Worm (Caenorhabditis elegans) whole organism, young adult: ENCODE results near the gene ZK822.10.

Source experiments
- C06A6.2 ChIP-seq: fragments of 200-800 bp; sonication (Bioruptor generic); conservative IDR thresholded peaks from 2 replicates; pipeline ENCODE4 v1.3.6; 2022; ENCODE audit warnings: missing genetic modification characterization, missing compliant biosample characterization
- C17E4.6 ChIP-seq: fragments of 200-800 bp; sonication (Bioruptor generic); IDR thresholded peaks from 2 replicates; pipeline ENCODE4 v1.3.6; 2022; ENCODE audit warnings: missing genetic modification reagents, missing genetic modification characterization, missing compliant biosample characterization
- D2030.7 ChIP-seq: fragments of 200-800 bp; sonication (Bioruptor generic); IDR thresholded peaks from 2 replicates; pipeline ENCODE4 v1.3.6; 2022; ENCODE audit warnings: missing genetic modification reagents, missing genetic modification characterization, missing compliant biosample characterization
- F52B5.7 ChIP-seq: sonication (generic microtip); optimal IDR thresholded peaks from 2 replicates; lab custom pipeline; 2016; ENCODE audit warnings: mild to moderate bottlenecking, missing genetic modification characterization, missing compliant biosample characterization
- F55B11.4 ChIP-seq: sonication (generic microtip); optimal IDR thresholded peaks from 2 replicates; lab custom pipeline; 2016; ENCODE audit warnings: missing compliant biosample characterization, missing genetic modification characterization, borderline replicate concordance; ENCODE audit not compliant: insufficient read depth
- F57C9.4 ChIP-seq: sonication (generic microtip); optimal IDR thresholded peaks from 2 replicates; lab custom pipeline; 2017; ENCODE audit warnings: mild to moderate bottlenecking, missing genetic modification characterization, missing compliant biosample characterization
- T07F8.4 ChIP-seq: sonication (generic microtip); optimal IDR thresholded peaks from 2 replicates; lab custom pipeline; 2016; ENCODE audit warnings: mild to moderate bottlenecking, missing genetic modification characterization, moderate library complexity, missing compliant biosample characterization
- Y95B8A.8 ChIP-seq: fragments of 200-800 bp; sonication (Bioruptor generic); IDR thresholded peaks from 2 replicates; pipeline ENCODE4 v1.3.6; 2022; ENCODE audit warnings: missing genetic modification reagents, missing genetic modification characterization, missing compliant biosample characterization
- aptf-2 ChIP-seq: fragments of 200-800 bp; sonication (Bioruptor generic); conservative IDR thresholded peaks from 2 replicates; pipeline ENCODE4 v1.3.6; 2022; ENCODE audit warnings: missing genetic modification reagents, missing genetic modification characterization, missing compliant biosample characterization
- bed-2 ChIP-seq: fragments of 200-800 bp; sonication (Bioruptor generic); IDR thresholded peaks from 2 replicates; pipeline ENCODE4 v1.3.6; 2022; ENCODE audit warnings: missing genetic modification reagents, missing genetic modification characterization, missing compliant biosample characterization
- cebp-1 ChIP-seq, 2 experiments: fragments of 200-800 bp in 1 of 2; sonication (Bioruptor generic) in 1 of 2; sonication (generic microtip) in 1 of 2; IDR thresholded peaks in 1 of 2; optimal IDR thresholded peaks in 1 of 2; 2 replicates each; pipeline versions ENCODE4 v1.3.6 to Lab custom; 2017 to 2022; ENCODE audit warnings: missing compliant biosample characterization in 2 of 2, missing genetic modification characterization in 2 of 2, mild to moderate bottlenecking in 1 of 2, missing genetic modification reagents in 1 of 2, moderate library complexity in 1 of 2
- ceh-27 ChIP-seq: fragments of 200-800 bp; sonication (Bioruptor generic); optimal IDR thresholded peaks from 2 replicates; lab custom pipeline; 2018; ENCODE audit warnings: mild to moderate bottlenecking, missing genetic modification characterization, moderate library complexity, missing compliant biosample characterization
- ceh-58 ChIP-seq: fragments of 200-800 bp; sonication (Bioruptor generic); IDR thresholded peaks from 2 replicates; pipeline ENCODE4 v1.3.6; 2022; ENCODE audit warnings: missing genetic modification characterization, missing compliant biosample characterization
- die-1 ChIP-seq: sonication (generic microtip); optimal IDR thresholded peaks from 2 replicates; lab custom pipeline; 2016; ENCODE audit warnings: missing genotype, mild to moderate bottlenecking, missing genetic modification characterization, missing compliant biosample characterization
- egl-44 ChIP-seq: fragments of 200-800 bp; sonication (Bioruptor generic); IDR thresholded peaks from 2 replicates; pipeline ENCODE4 v1.3.6; 2022; ENCODE audit warnings: missing genetic modification reagents, missing genetic modification characterization, missing compliant biosample characterization
- ets-4 ChIP-seq: fragments of 200-800 bp; sonication (Bioruptor generic); optimal IDR thresholded peaks from 2 replicates; lab custom pipeline; 2018; ENCODE audit warnings: mild to moderate bottlenecking, missing genetic modification characterization, missing compliant biosample characterization
- gei-17 ChIP-seq: fragments of 200-800 bp; sonication (Bioruptor generic); optimal IDR thresholded peaks from 2 replicates; lab custom pipeline; 2018; ENCODE audit warnings: mild to moderate bottlenecking, missing genetic modification characterization, missing compliant biosample characterization
- hlh-12 ChIP-seq: sonication (generic microtip); optimal IDR thresholded peaks from 2 replicates; lab custom pipeline; 2016; ENCODE audit warnings: missing genetic modification characterization, missing compliant biosample characterization
- lag-1 ChIP-seq: fragments of 200-800 bp; sonication (Bioruptor generic); IDR thresholded peaks from 2 replicates; pipeline ENCODE4 v1.3.6; 2022; ENCODE audit warnings: missing genetic modification reagents, missing genetic modification characterization, missing compliant biosample characterization
- let-526 ChIP-seq: fragments of 200-800 bp; sonication (Bioruptor generic); IDR thresholded peaks from 2 replicates; pipeline ENCODE4 v1.3.6; 2022; ENCODE audit warnings: missing genetic modification reagents, missing genetic modification characterization, missing compliant biosample characterization
- let-607 ChIP-seq, 2 experiments: fragments of 200-800 bp in 1 of 2; sonication (Bioruptor generic) in 1 of 2; sonication (generic microtip) in 1 of 2; optimal IDR thresholded peaks; 2 replicates each; lab custom pipeline; 2016 to 2018; ENCODE audit warnings: mild to moderate bottlenecking in 2 of 2, missing compliant biosample characterization in 2 of 2, missing genetic modification characterization in 2 of 2, moderate library complexity in 2 of 2, missing genotype in 1 of 2
- lin-35 ChIP-seq, 3 experiments: fragments of 150-350 bp in 2 of 3; sonication (generic microtip) in 1 of 3; optimal IDR thresholded peaks; 2 replicates each; lab custom pipeline; 2014 to 2018; ENCODE audit warnings: missing biosample characterization in 3 of 3, missing genetic modification characterization in 3 of 3, missing genetic modification reagents in 3 of 3
- madf-8 ChIP-seq: fragments of 200-800 bp; sonication (Bioruptor generic); conservative IDR thresholded peaks from 2 replicates; pipeline ENCODE4 v1.3.6; 2022; ENCODE audit warnings: missing genetic modification reagents, missing genetic modification characterization, missing compliant biosample characterization
- mes-4 ChIP-seq: sonication (generic microtip); optimal IDR thresholded peaks from 2 replicates; lab custom pipeline; 2016; ENCODE audit warnings: missing genotype, missing genetic modification characterization, missing compliant biosample characterization
- mxl-1 ChIP-seq: sonication (generic microtip); optimal IDR thresholded peaks from 2 replicates; lab custom pipeline; 2016; ENCODE audit warnings: missing genetic modification characterization, missing compliant biosample characterization
- nfya-2 ChIP-seq: fragments of 200-800 bp; sonication (Bioruptor generic); IDR thresholded peaks from 2 replicates; pipeline ENCODE4 v1.3.6; 2022; ENCODE audit warnings: missing genetic modification reagents, missing genetic modification characterization, missing compliant biosample characterization
- nhr-27 ChIP-seq: fragments of 200-800 bp; sonication (Bioruptor generic); optimal IDR thresholded peaks from 2 replicates; lab custom pipeline; 2018; ENCODE audit warnings: mild to moderate bottlenecking, missing genetic modification characterization, moderate library complexity, missing compliant biosample characterization
- nhr-80 ChIP-seq: sonication (generic microtip); optimal IDR thresholded peaks from 2 replicates; lab custom pipeline; 2016; ENCODE audit warnings: missing genetic modification characterization, missing compliant biosample characterization
- rcor-1 ChIP-seq: fragments of 200-800 bp; sonication (Bioruptor generic); IDR thresholded peaks from 2 replicates; pipeline ENCODE4 v1.3.6; 2022; ENCODE audit warnings: missing genetic modification reagents, missing genetic modification characterization, missing compliant biosample characterization
- somi-1 ChIP-seq: fragments of 200-800 bp; sonication (Bioruptor generic); optimal IDR thresholded peaks from 2 replicates; lab custom pipeline; 2018; ENCODE audit warnings: mild to moderate bottlenecking, missing genetic modification characterization, missing compliant biosample characterization
- tlf-1 ChIP-seq: fragments of 200-800 bp; sonication (Bioruptor generic); optimal IDR thresholded peaks from 2 replicates; lab custom pipeline; 2018; ENCODE audit warnings: mild to moderate bottlenecking, missing genetic modification characterization, missing compliant biosample characterization
- unc-130 ChIP-seq: sonication (generic microtip); optimal IDR thresholded peaks from 2 replicates; lab custom pipeline; 2016; ENCODE audit warnings: missing genetic modification reagents, missing genetic modification characterization, missing compliant biosample characterization
- ztf-25 ChIP-seq: fragments of 200-800 bp; sonication (Bioruptor generic); IDR thresholded peaks from 2 replicates; pipeline ENCODE4 v1.3.6; 2022; ENCODE audit warnings: missing genetic modification reagents, missing genetic modification characterization, missing compliant biosample characterization
- ztf-26 ChIP-seq: sonication (generic microtip); optimal IDR thresholded peaks from 2 replicates; lab custom pipeline; 2017; ENCODE audit warnings: missing genetic modification characterization, missing compliant biosample characterization
- ztf-28 ChIP-seq: fragments of 200-800 bp; sonication (Bioruptor generic); IDR thresholded peaks from 2 replicates; pipeline ENCODE4 v1.3.6; 2022; ENCODE audit warnings: missing genetic modification reagents, missing genetic modification characterization, missing compliant biosample characterization

ZK822.10 gene

DNA sequence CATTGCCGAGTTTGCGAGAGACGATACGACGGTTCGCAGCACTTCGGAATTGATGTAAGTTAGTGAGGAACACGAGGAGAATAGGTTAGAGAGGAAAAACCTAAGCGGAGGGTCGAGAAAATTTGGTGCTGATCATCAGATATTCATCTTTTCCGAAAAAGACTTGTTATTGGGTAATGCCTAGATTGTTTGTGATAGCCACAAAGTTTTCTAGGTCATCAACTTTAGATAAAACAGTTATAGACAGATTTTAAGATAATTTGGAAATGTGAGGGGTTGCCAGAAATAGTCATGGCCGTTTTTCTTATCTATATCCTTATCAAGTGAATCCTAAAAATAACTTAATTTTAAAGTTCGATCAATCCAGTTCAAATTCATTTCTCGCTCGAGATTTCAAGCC lies 16.5 kb upstream of the ZK822.10 start:
- TF ChIP-seq Y95B8A.8 (no peak), lin-35 (GFP tag; optimal IDR thresholded peaks at IDR 0.05; lab: Kevin White, UChicago) (no peak), let-526 (GFP tag; lab: Robert Waterston, UW) (no peak), gei-17 (GFP tag; lab: Kevin White, UChicago) (no peak), C06A6.2 (GFP tag; lab: Robert Waterston, UW) (no peak), rcor-1 (GFP tag; lab: Robert Waterston, UW) (no peak), ceh-58 (GFP tag; lab: Robert Waterston, UW) (no peak), lag-1 (no peak), die-1 (tag; lab: Kevin White, UChicago) (no peak), ceh-27 (no peak)

ce11 chrIV:11901215-11901614 lies 15.7 kb upstream of the ZK822.10 start:
- TF ChIP-seq ztf-26 (tag; lab: Kevin White, UChicago) (peak; percentile 30), ztf-25 (GFP tag; lab: Robert Waterston, UW) (no peak)

DNA sequence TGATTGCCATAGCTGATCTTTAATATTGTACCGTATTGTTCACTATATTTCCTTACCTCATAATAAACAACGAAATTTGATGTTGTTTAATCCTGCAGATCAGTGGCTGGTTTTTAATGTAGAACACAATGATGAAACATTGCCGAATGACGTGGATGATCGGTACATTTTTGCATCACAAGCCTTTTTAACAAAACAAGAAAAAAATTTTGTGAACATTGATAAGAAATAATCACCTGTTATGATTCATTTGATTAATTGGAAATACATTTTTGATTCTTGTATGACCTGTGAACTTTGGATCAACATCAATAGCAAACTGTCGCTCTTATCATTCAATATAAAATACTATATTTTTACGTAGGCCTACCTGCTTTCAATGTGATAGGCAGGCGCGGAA lies 14.1 kb upstream of the ZK822.10 start:
- TF ChIP-seq nhr-80 (tag; lab: Kevin White, UChicago) (peak; percentile 1), nhr-27 (tag; lab: Kevin White, UChicago) (no peak)

ce11 chrIV:11903676-11904075 lies 13.3 kb upstream of the ZK822.10 start:
- TF ChIP-seq D2030.7 (GFP tag; lab: Robert Waterston, UW) = no peak
- TF ChIP-seq cebp-1 (GFP tag; IDR thresholded peaks at IDR 0.05; lab: Robert Waterston, UW) = no peak
- no peak for TF ChIP-seq cebp-1 (tag; optimal IDR thresholded peaks at IDR 0.05; lab: Kevin White, UChicago)
- TF ChIP-seq T07F8.4 = no peak

DNA sequence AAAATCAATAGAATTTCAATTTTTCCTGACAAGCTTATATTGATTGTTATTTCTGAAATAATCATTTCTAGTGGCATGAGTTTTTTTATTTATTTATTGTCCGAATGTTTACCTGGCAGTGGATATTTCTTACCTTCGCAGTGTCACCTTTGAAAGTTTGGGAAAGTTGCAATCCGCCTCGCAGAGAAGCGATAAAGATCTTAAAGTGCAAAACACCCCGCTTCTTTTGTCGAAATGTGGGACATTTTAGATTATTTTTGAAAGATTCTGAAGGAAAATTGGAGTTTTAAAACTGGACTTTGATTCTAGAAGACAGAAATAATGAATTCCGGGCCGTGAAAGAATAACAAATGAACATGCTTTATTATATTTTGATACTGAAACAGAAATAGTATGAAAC lies 8.2 kb upstream of the ZK822.10 start:
- no peak for TF ChIP-seq hlh-12 (tag; lab: Kevin White, UChicago)
- no peak for TF ChIP-seq nhr-27 (tag; lab: Kevin White, UChicago)
- no peak for TF ChIP-seq C17E4.6 (GFP tag; lab: Robert Waterston, UW)
- TF ChIP-seq bed-2 (GFP tag; lab: Robert Waterston, UW) = no peak
- no peak for TF ChIP-seq nfya-2 (GFP tag; lab: Robert Waterston, UW)
- TF ChIP-seq F57C9.4 (tag; lab: Kevin White, UChicago) = no peak
- TF ChIP-seq ets-4 (GFP tag; lab: Kevin White, UChicago) = no peak
- TF ChIP-seq F52B5.7 (tag; lab: Kevin White, UChicago) = no peak
- TF ChIP-seq F55B11.4 (tag; lab: Kevin White, UChicago) = no peak
- no peak for TF ChIP-seq madf-8 (GFP tag; lab: Robert Waterston, UW)
- no peak for TF ChIP-seq somi-1 (GFP tag; lab: Kevin White, UChicago)
- TF ChIP-seq let-607 (tag; optimal IDR thresholded peaks at IDR 0.05; lab: Kevin White, UChicago) = no peak
- TF ChIP-seq mxl-1 (tag; lab: Kevin White, UChicago) = no peak
- no peak for TF ChIP-seq mes-4 (tag; lab: Kevin White, UChicago)
- TF ChIP-seq let-526 (GFP tag; lab: Robert Waterston, UW) = no peak
- no peak for TF ChIP-seq tlf-1 (GFP tag; lab: Kevin White, UChicago)
- TF ChIP-seq unc-130 (GFP tag; lab: Kevin White, UChicago) = no peak
- TF ChIP-seq ztf-28 (GFP tag; lab: Robert Waterston, UW) = no peak
- TF ChIP-seq egl-44 (GFP tag; lab: Robert Waterston, UW) = no peak
- TF ChIP-seq aptf-2 = no peak
- TF ChIP-seq, all 124 proteins: peak for 0
